Fruit fly (Drosophila melanogaster) whole organism, embryonic: ENCODE data around the gene CG4364.

Source experiments
- Adf1 ChIP-seq: fragments of 200-800 bp; sonication (Bioruptor generic); IDR thresholded peaks from 2 replicates; pipeline ENCODE4 v1.3.6; 2022; ENCODE audit warnings: missing biosample characterization, missing genetic modification characterization
- CG10267 ChIP-seq: fragments of 200-800 bp; sonication (Bioruptor generic); optimal IDR thresholded peaks from 2 replicates; lab custom pipeline; 2018; ENCODE audit warnings: missing biosample characterization, mild to moderate bottlenecking, missing genetic modification characterization, moderate library complexity
- CG10543 ChIP-seq: fragments of 200-800 bp; sonication (Bioruptor generic); optimal IDR thresholded peaks from 3 replicates; lab custom pipeline; 2017; ENCODE audit warnings: missing biosample characterization, mild to moderate bottlenecking, missing genetic modification characterization, moderate library complexity
- CG14710 ChIP-seq: fragments of 200-800 bp; sonication (Bioruptor generic); optimal IDR thresholded peaks from 3 replicates; lab custom pipeline; 2019; ENCODE audit warnings: missing biosample characterization, mild to moderate bottlenecking, missing genetic modification characterization, moderate library complexity
- CG14860 ChIP-seq: fragments of 200-800 bp; sonication (Bioruptor generic); IDR thresholded peaks from 3 replicates; pipeline ENCODE4 v1.3.6; 2022; ENCODE audit warnings: missing biosample characterization, missing genetic modification characterization; ENCODE audit not compliant: partially characterized antibody
- CG15479 ChIP-seq: fragments of 200-800 bp; sonication (Bioruptor generic); optimal IDR thresholded peaks from 3 replicates; lab custom pipeline; 2019; ENCODE audit warnings: missing biosample characterization, mild to moderate bottlenecking, missing genetic modification characterization, moderate library complexity
- CG15601 ChIP-seq: fragments of 200-800 bp; sonication (Bioruptor generic); optimal IDR thresholded peaks from 3 replicates; lab custom pipeline; 2019; ENCODE audit warnings: missing biosample characterization, mild to moderate bottlenecking, missing genetic modification characterization, moderate library complexity
- CG16815 ChIP-seq: fragments of 200-800 bp; sonication (Bioruptor generic); optimal IDR thresholded peaks from 3 replicates; lab custom pipeline; 2017; ENCODE audit warnings: missing biosample characterization, mild to moderate bottlenecking, missing genetic modification characterization
- CG17612 ChIP-seq: fragments of 200-800 bp; sonication (Bioruptor generic); IDR thresholded peaks from 2 replicates; pipeline ENCODE4 v1.3.6; 2022; ENCODE audit warnings: missing biosample characterization, missing genetic modification characterization
- CG17802 ChIP-seq: fragments of 200-800 bp; sonication (Bioruptor generic); optimal IDR thresholded peaks from 2 replicates; lab custom pipeline; 2018; ENCODE audit warnings: missing biosample characterization, mild to moderate bottlenecking, missing genetic modification characterization, moderate library complexity
- CG18476 ChIP-seq: fragments of 200-800 bp; sonication (Bioruptor generic); optimal IDR thresholded peaks from 2 replicates; lab custom pipeline; 2016; ENCODE audit warnings: missing biosample characterization, mild to moderate bottlenecking, missing genetic modification characterization
- CG2116 ChIP-seq: fragments of 200-800 bp; sonication (Bioruptor generic); optimal IDR thresholded peaks from 3 replicates; lab custom pipeline; 2018; ENCODE audit warnings: missing biosample characterization, mild to moderate bottlenecking, missing genetic modification characterization
- CG2889 ChIP-seq: fragments of 200-800 bp; sonication (Bioruptor generic); IDR thresholded peaks from 3 replicates; pipeline ENCODE4 v1.3.6; 2022; ENCODE audit warnings: missing biosample characterization, missing genetic modification characterization
- CG3847 ChIP-seq: fragments of 200-800 bp; sonication (Bioruptor generic); IDR thresholded peaks from 2 replicates; pipeline ENCODE4 v1.3.6; 2022; ENCODE audit warnings: missing biosample characterization, missing genetic modification characterization
- CG4360 ChIP-seq: fragments of 200-800 bp; sonication (Bioruptor generic); IDR thresholded peaks from 2 replicates; pipeline ENCODE4 v1.3.6; 2022; ENCODE audit warnings: missing biosample characterization, missing genetic modification characterization
- CG4820 ChIP-seq: fragments of 200-800 bp; sonication (Bioruptor generic); optimal IDR thresholded peaks from 3 replicates; lab custom pipeline; 2016; ENCODE audit warnings: missing biosample characterization, missing genetic modification characterization
- CG7928 ChIP-seq: fragments of 200-800 bp; sonication (Bioruptor generic); optimal IDR thresholded peaks from 2 replicates; lab custom pipeline; 2017; ENCODE audit warnings: missing biosample characterization, mild to moderate bottlenecking, missing genetic modification characterization
- CG8281 ChIP-seq: fragments of 200-800 bp; sonication (Bioruptor generic); optimal IDR thresholded peaks from 2 replicates; lab custom pipeline; 2018; ENCODE audit warnings: missing biosample characterization, mild to moderate bottlenecking, missing genetic modification characterization, moderate library complexity
- D19B ChIP-seq: fragments of 200-800 bp; sonication (Bioruptor generic); optimal IDR thresholded peaks from 2 replicates; lab custom pipeline; 2017; ENCODE audit warnings: missing biosample characterization, mild to moderate bottlenecking, missing genetic modification characterization
- Dip2 ChIP-seq: fragments of 200-800 bp; sonication (Bioruptor generic); IDR thresholded peaks from 2 replicates; pipeline ENCODE4 v1.3.6; 2022; ENCODE audit warnings: missing biosample characterization, missing genetic modification characterization
- Dp ChIP-seq: fragments of 200-800 bp; sonication (Bioruptor generic); optimal IDR thresholded peaks from 2 replicates; lab custom pipeline; 2018; ENCODE audit warnings: missing biosample characterization, mild to moderate bottlenecking, missing genetic modification characterization, moderate library complexity
- Fer1 ChIP-seq: fragments of 200-800 bp; sonication (Bioruptor generic); optimal IDR thresholded peaks from 2 replicates; lab custom pipeline; 2017; ENCODE audit warnings: missing biosample characterization, mild to moderate bottlenecking, missing genetic modification characterization
- Hmx ChIP-seq: fragments of 200-800 bp; sonication (Bioruptor generic); optimal IDR thresholded peaks from 2 replicates; lab custom pipeline; 2016; ENCODE audit warnings: missing biosample characterization, missing genetic modification characterization
- Hsf ChIP-seq: fragments of 200-800 bp; sonication (Bioruptor generic); optimal IDR thresholded peaks from 3 replicates; lab custom pipeline; 2016; ENCODE audit warnings: missing biosample characterization, missing genetic modification characterization
- Lhr ChIP-seq: fragments of 200-800 bp; sonication (Bioruptor generic); optimal IDR thresholded peaks from 3 replicates; lab custom pipeline; 2017; ENCODE audit warnings: mild to moderate bottlenecking, missing biosample characterization, missing genetic modification reagents, missing genetic modification characterization
- Lim3 ChIP-seq: fragments of 200-800 bp; sonication (Bioruptor generic); IDR thresholded peaks from 2 replicates; pipeline ENCODE4 v1.3.6; 2022; ENCODE audit warnings: missing biosample characterization, missing genetic modification characterization
- MBD-R2 ChIP-seq: fragments of 200-800 bp; sonication (Bioruptor generic); IDR thresholded peaks from 2 replicates; pipeline ENCODE4 v1.3.6; 2022; ENCODE audit warnings: missing biosample characterization, missing genetic modification characterization
- NFAT ChIP-seq: fragments of 200-800 bp; sonication (Bioruptor generic); IDR thresholded peaks from 2 replicates; pipeline ENCODE4 v1.3.6; 2022; ENCODE audit warnings: missing biosample characterization, missing genetic modification characterization
- Neu2 ChIP-seq: fragments of 200-800 bp; sonication (Bioruptor generic); optimal IDR thresholded peaks from 3 replicates; lab custom pipeline; 2016; ENCODE audit warnings: missing biosample characterization, missing genetic modification characterization, borderline replicate concordance
- Stat92E ChIP-seq, 3 experiments: fragments of >200 bp in 2 of 3; fragments of 200-800 bp in 1 of 3; sonication (Bioruptor generic) in 1 of 3; optimal IDR thresholded peaks; 2 replicates each; lab custom pipeline; 2017 to 2019; ENCODE audit warnings: missing biosample characterization in 3 of 3, missing genetic modification characterization in 3 of 3, mild to moderate bottlenecking in 1 of 3, moderate library complexity in 1 of 3
- Usf ChIP-seq: fragments of 200-800 bp; sonication (Bioruptor generic); optimal IDR thresholded peaks from 2 replicates; lab custom pipeline; 2017; ENCODE audit warnings: missing genotype, missing biosample characterization, missing genetic modification characterization
- ato ChIP-seq: fragments of 200-800 bp; sonication (Bioruptor generic); IDR thresholded peaks from 2 replicates; pipeline ENCODE4 v1.3.6; 2022; ENCODE audit warnings: missing biosample characterization, missing genetic modification characterization; ENCODE audit not compliant: partially characterized antibody
- bab2 ChIP-seq: fragments of 200-800 bp; sonication (Bioruptor generic); optimal IDR thresholded peaks from 2 replicates; lab custom pipeline; 2016; ENCODE audit warnings: missing biosample characterization, missing genetic modification characterization
- bbx ChIP-seq: fragments of 200-800 bp; sonication (Bioruptor generic); IDR thresholded peaks from 2 replicates; pipeline ENCODE4 v1.3.6; 2022; ENCODE audit warnings: missing biosample characterization, missing genetic modification characterization; ENCODE audit not compliant: partially characterized antibody
- bcd ChIP-seq: fragments of 200-800 bp; sonication (Bioruptor generic); optimal IDR thresholded peaks from 2 replicates; lab custom pipeline; 2017; ENCODE audit warnings: missing biosample characterization, mild to moderate bottlenecking, missing genetic modification characterization
- cg ChIP-seq: fragments of 200-800 bp; sonication (Bioruptor generic); optimal IDR thresholded peaks from 3 replicates; lab custom pipeline; 2019; ENCODE audit warnings: missing biosample characterization, mild to moderate bottlenecking, missing genetic modification characterization, moderate library complexity
- crc ChIP-seq: fragments of 200-800 bp; sonication (Bioruptor generic); optimal IDR thresholded peaks from 2 replicates; lab custom pipeline; 2016; ENCODE audit warnings: missing biosample characterization, missing genetic modification characterization
- cwo ChIP-seq: fragments of 200-800 bp; sonication (Bioruptor generic); optimal IDR thresholded peaks from 3 replicates; lab custom pipeline; 2017; ENCODE audit warnings: missing biosample characterization, missing genetic modification characterization, mild to moderate bottlenecking, moderate library complexity, missing genetic modification reagents
- disco-r ChIP-seq: fragments of 200-800 bp; sonication (Bioruptor generic); optimal IDR thresholded peaks from 2 replicates; lab custom pipeline; 2016; ENCODE audit warnings: missing biosample characterization, missing genetic modification characterization
- dmrt11E ChIP-seq: fragments of 200-800 bp; sonication (Bioruptor generic); optimal IDR thresholded peaks from 3 replicates; lab custom pipeline; 2018; ENCODE audit warnings: missing biosample characterization, mild to moderate bottlenecking, missing genetic modification characterization, moderate library complexity
- fd3F ChIP-seq: fragments of 200-800 bp; sonication (Bioruptor generic); optimal IDR thresholded peaks from 2 replicates; lab custom pipeline; 2018; ENCODE audit warnings: missing biosample characterization, mild to moderate bottlenecking, missing genetic modification characterization, moderate library complexity
- maf-S ChIP-seq: fragments of 200-800 bp; sonication (Bioruptor generic); optimal IDR thresholded peaks from 2 replicates; lab custom pipeline; 2016; ENCODE audit warnings: missing biosample characterization, missing genetic modification characterization
- rib ChIP-seq: fragments of 200-800 bp; sonication (Bioruptor generic); IDR thresholded peaks from 2 replicates; pipeline ENCODE4 v1.3.6; 2022; ENCODE audit warnings: missing biosample characterization, missing genetic modification characterization
- run ChIP-seq: fragments of 200-800 bp; sonication (Bioruptor generic); optimal IDR thresholded peaks from 3 replicates; lab custom pipeline; 2018; ENCODE audit warnings: missing biosample characterization, mild to moderate bottlenecking, missing genetic modification characterization
- ssp ChIP-seq: fragments of 200-800 bp; sonication (Bioruptor generic); IDR thresholded peaks from 2 replicates; pipeline ENCODE4 v1.3.6; 2022; ENCODE audit warnings: missing biosample characterization, missing genetic modification characterization
- ttk ChIP-seq: fragments of 200-800 bp; sonication (Bioruptor generic); IDR thresholded peaks from 2 replicates; pipeline ENCODE4 v2.1.2; 2022; ENCODE audit warnings: missing biosample characterization, missing genetic modification characterization
- unc-4 ChIP-seq: fragments of 200-800 bp; sonication (Bioruptor generic); IDR thresholded peaks from 2 replicates; pipeline ENCODE4 v1.3.6; 2022; ENCODE audit warnings: missing biosample characterization, missing genetic modification characterization; ENCODE audit not compliant: partially characterized antibody
- usp ChIP-seq: fragments of >200 bp; optimal IDR thresholded peaks from 2 replicates; lab custom pipeline; 2017; ENCODE audit warnings: missing biosample characterization, missing genetic modification characterization
- vfl ChIP-seq: fragments of 200-800 bp; sonication (Bioruptor generic); optimal IDR thresholded peaks from 2 replicates; lab custom pipeline; 2016; ENCODE audit warnings: missing biosample characterization, missing genetic modification characterization
- wdn ChIP-seq: fragments of 200-800 bp; sonication (Bioruptor generic); IDR thresholded peaks from 2 replicates; pipeline ENCODE4 v1.3.6; 2022; ENCODE audit warnings: missing biosample characterization, missing genetic modification characterization

The CG4364 gene

dm6 chr2L:9700454-9700853 lies 10.6 kb downstream of the CG4364 start, which contains the start of gene pelo (continued):
- TF ChIP-seq bcd (GFP tag; lab: Kevin White, UChicago) (peak; percentile 75), run (tag; lab: Kevin White, UChicago) (peak; percentile 26), Adf1 (GFP tag; lab: Robert Waterston, UW) (peak; percentile 33; the same call in 1 of the 2 replicates), bbx (GFP tag; lab: Robert Waterston, UW) (no peak; the same call in 1 of the 2 replicates), cg (no peak), Usf (peak; percentile 60), Neu2 (GFP tag; lab: Kevin White, UChicago) (no peak), maf-S (GFP tag; lab: Kevin White, UChicago) (no peak), CG14860 (GFP tag; lab: Robert Waterston, UW) (no peak), rib (GFP tag; lab: Robert Waterston, UW) (no peak), CG15479 (GFP tag; lab: Kevin White, UChicago) (no peak), Dip2 (GFP tag; lab: Robert Waterston, UW) (no peak), usp (no peak), MBD-R2 (GFP tag; lab: Robert Waterston, UW) (peak; percentile 91), NFAT (GFP tag; lab: Robert Waterston, UW) (no peak), CG3847 (GFP tag; lab: Robert Waterston, UW) (peak; percentile 31; the same call in 1 of the 2 replicates), wdn (GFP tag; lab: Robert Waterston, UW) (no peak), Stat92E (GFP tag; optimal IDR thresholded peaks at IDR 0.05; lab: Kevin White, UChicago) (peak in 1 of 3 experiments; percentile 2), crc (GFP tag; lab: Kevin White, UChicago) (no peak), Hsf (GFP tag; lab: Kevin White, UChicago) (peak; percentile 14), CG15601 (peak; percentile 63), Hmx (GFP tag; lab: Kevin White, UChicago) (no peak), CG17802 (tag; lab: Kevin White, UChicago) (no peak), disco-r (GFP tag; lab: Kevin White, UChicago) (no peak), CG2889 (GFP tag; lab: Robert Waterston, UW) (0 out of 3 replicates have a peak, but pooled peaks have one; percentile 6), D19B (GFP tag; lab: Kevin White, UChicago) (peak; percentile 40), bab2 (GFP tag; lab: Kevin White, UChicago) (no peak)

- TF ChIP-seq CG18476 (GFP tag; lab: Kevin White, UChicago), result no peak
- TF ChIP-seq CG4820 (GFP tag; lab: Kevin White, UChicago), result no peak
- peak; percentile 30 for TF ChIP-seq CG10267 (tag; lab: Kevin White, UChicago)
- no peak for TF ChIP-seq CG8281 (tag; lab: Kevin White, UChicago)
- TF ChIP-seq dmrt11E, result no peak
- TF ChIP-seq ato, result 0 out of 2 replicates have a peak, but pooled peaks have one; percentile 32
- no peak for TF ChIP-seq CG2116 (GFP tag; lab: Kevin White, UChicago)
- no peak for TF ChIP-seq CG16815
- peak; percentile 89 for TF ChIP-seq CG7928 (GFP tag; lab: Kevin White, UChicago)
- no peak for TF ChIP-seq CG4360
- peak; percentile 97 for TF ChIP-seq cwo (GFP tag; lab: Kevin White, UChicago)
- no peak for TF ChIP-seq CG10543 (GFP tag; lab: Kevin White, UChicago)
- no peak for TF ChIP-seq Lim3 (GFP tag; lab: Robert Waterston, UW)
- no peak for TF ChIP-seq fd3F
- TF ChIP-seq ssp (GFP tag; lab: Robert Waterston, UW), result no peak
- no peak for TF ChIP-seq Fer1
- TF ChIP-seq ttk (GFP tag; lab: Robert Waterston, UW), result no peak
- TF ChIP-seq CG17612 (GFP tag; lab: Robert Waterston, UW), result no peak
- peak; percentile 31 for TF ChIP-seq Lhr (GFP tag; lab: Kevin White, UChicago)
- TF ChIP-seq vfl (GFP tag; lab: Kevin White, UChicago), result no peak
- TF ChIP-seq unc-4, result peak; percentile 59
- peak; percentile 52 for TF ChIP-seq Dp (GFP tag; lab: Kevin White, UChicago)
- peak; percentile 65 for TF ChIP-seq CG14710
- no peak for TF ChIP-seq Hmx (GFP tag; lab: Kevin White, UChicago)
- TF ChIP-seq NFAT (GFP tag; lab: Robert Waterston, UW), result peak; percentile 19; the same call in 1 of the 2 replicates
Measured at dm6 chr2L:9699615-9700014, 11.5 kb downstream of the CG4364 start, which contains the start of gene hoip. TSS of gene hoip (plus strand) at chr2L:9699791.
